Worm (Caenorhabditis elegans) whole organism, L4 larva: ENCODE measurements around the gene ins-20.

Experiments
- R02D3.7 ChIP-seq: fragments of 150-350 bp; sonication (generic microtip); optimal IDR thresholded peaks from 3 replicates; lab custom pipeline; 2014; ENCODE audit warnings: missing biosample characterization, missing genetic modification characterization
- Y105C5A.15 ChIP-seq: fragments of 200-800 bp; sonication (Bioruptor generic); IDR thresholded peaks from 2 replicates; pipeline ENCODE4 v1.3.6; 2022; ENCODE audit warnings: missing genetic modification characterization, missing compliant biosample characterization
- Y5F2A.4 ChIP-seq: fragments of 200-800 bp; sonication (Bioruptor generic); optimal IDR thresholded peaks from 2 replicates; lab custom pipeline; 2018; ENCODE audit warnings: mild to moderate bottlenecking, missing genetic modification characterization, missing compliant biosample characterization
- arid-1 ChIP-seq: fragments of 200-800 bp; sonication (Bioruptor generic); conservative IDR thresholded peaks from 2 replicates; pipeline ENCODE4 v1.3.6; 2022; ENCODE audit warnings: missing genetic modification reagents, missing genetic modification characterization, missing compliant biosample characterization
- attf-4 ChIP-seq: sonication (generic microtip); optimal IDR thresholded peaks from 3 replicates; lab custom pipeline; 2017; ENCODE audit warnings: missing biosample characterization, missing genetic modification characterization
- ceh-44 ChIP-seq: fragments of 200-800 bp; sonication (Bioruptor generic); IDR thresholded peaks from 2 replicates; pipeline ENCODE4 v1.3.6; 2022; ENCODE audit warnings: missing genetic modification reagents, missing genetic modification characterization, missing compliant biosample characterization
- ceh-62 ChIP-seq: sonication (generic microtip); optimal IDR thresholded peaks from 2 replicates; lab custom pipeline; 2017; ENCODE audit warnings: missing biosample characterization, missing genetic modification characterization
- daf-19 ChIP-seq: fragments of 200-800 bp; sonication (Bioruptor generic); conservative IDR thresholded peaks from 2 replicates; pipeline ENCODE4 v1.3.6; 2022; ENCODE audit warnings: missing genetic modification characterization, missing compliant biosample characterization
- dmd-9 ChIP-seq: fragments of 200-800 bp; sonication (Bioruptor generic); IDR thresholded peaks from 2 replicates; pipeline ENCODE4 v1.3.6; 2022; ENCODE audit warnings: missing genetic modification reagents, missing genetic modification characterization, missing compliant biosample characterization
- duxl-1 ChIP-seq: sonication (generic microtip); optimal IDR thresholded peaks from 2 replicates; lab custom pipeline; 2016; ENCODE audit warnings: mild to moderate bottlenecking, missing genetic modification characterization, moderate library complexity, missing compliant biosample characterization; ENCODE audit not compliant: poor library complexity
- dve-1 ChIP-seq: sonication (generic microtip); optimal IDR thresholded peaks from 2 replicates; lab custom pipeline; 2017; ENCODE audit warnings: antibody characterized with exemption, mild to moderate bottlenecking, missing genetic modification characterization, missing compliant biosample characterization; ENCODE audit not compliant: insufficient read depth
- egl-43 ChIP-seq: fragments of 200-800 bp; sonication (Bioruptor generic); IDR thresholded peaks from 2 replicates; pipeline ENCODE4 v1.3.6; 2022; ENCODE audit warnings: missing genetic modification reagents, missing genetic modification characterization, missing compliant biosample characterization
- fkh-10 ChIP-seq: fragments of 150-350 bp; optimal IDR thresholded peaks from 2 replicates; lab custom pipeline; 2014; ENCODE audit warnings: missing biosample characterization, missing genetic modification reagents, missing genetic modification characterization
- hif-1 ChIP-seq, 2 experiments: sonication (generic microtip); optimal IDR thresholded peaks; 2 replicates each; lab custom pipeline; 2016 to 2017; ENCODE audit warnings: missing compliant biosample characterization in 2 of 2, missing genetic modification characterization in 2 of 2, missing genetic modification reagents in 2 of 2, missing genotype in 2 of 2, mild to moderate bottlenecking in 1 of 2
- hmg-1.1 ChIP-seq: fragments of 200-800 bp; sonication (Bioruptor generic); IDR thresholded peaks from 2 replicates; pipeline ENCODE4 v1.3.6; 2022; ENCODE audit warnings: missing genetic modification reagents, missing genetic modification characterization, missing compliant biosample characterization
- jun-1 ChIP-seq: fragments of 150-350 bp; optimal IDR thresholded peaks from 2 replicates; lab custom pipeline; 2014; ENCODE audit warnings: missing biosample characterization, missing genetic modification reagents, missing genetic modification characterization
- lin-15B ChIP-seq: fragments of 150-350 bp; sonication (generic microtip); optimal IDR thresholded peaks from 3 replicates; lab custom pipeline; 2014; ENCODE audit warnings: missing biosample characterization, missing genetic modification characterization
- lin-29 ChIP-seq: fragments of 200-800 bp; sonication (Bioruptor generic); IDR thresholded peaks from 2 replicates; pipeline ENCODE4 v1.3.6; 2022; ENCODE audit warnings: missing genetic modification reagents, missing genetic modification characterization, missing compliant biosample characterization
- lir-3 ChIP-seq: sonication (generic microtip); optimal IDR thresholded peaks from 2 replicates; lab custom pipeline; 2016; ENCODE audit warnings: mild to moderate bottlenecking, missing genetic modification characterization, missing compliant biosample characterization
- madf-5 ChIP-seq, 2 experiments: fragments of 200-800 bp; sonication (Bioruptor generic); IDR thresholded peaks; 2 replicates each; pipeline ENCODE4 v1.3.6; 2022; ENCODE audit warnings: missing compliant biosample characterization in 2 of 2, missing genetic modification characterization in 2 of 2
- mdl-1 ChIP-seq, 2 experiments: fragments of 150-350 bp in 1 of 2; sonication (generic microtip) in 1 of 2; optimal IDR thresholded peaks; 2 replicates each; lab custom pipeline; 2014 to 2017; ENCODE audit warnings: missing biosample characterization in 2 of 2, missing genetic modification characterization in 2 of 2
- mdt-29 ChIP-seq: fragments of 200-800 bp; sonication (Bioruptor generic); IDR thresholded peaks from 2 replicates; pipeline ENCODE4 v1.3.6; 2022; ENCODE audit warnings: missing genetic modification reagents, missing genetic modification characterization, missing compliant biosample characterization
- mep-1 ChIP-seq: fragments of 150-350 bp; sonication (generic microtip); optimal IDR thresholded peaks from 3 replicates; lab custom pipeline; 2014; ENCODE audit warnings: missing biosample characterization, missing genetic modification characterization
- nhr-10 ChIP-seq: fragments of 150-350 bp; optimal IDR thresholded peaks from 2 replicates; lab custom pipeline; 2014; ENCODE audit warnings: missing biosample characterization, missing genetic modification characterization
- nhr-25 ChIP-seq: sonication (generic microtip); optimal IDR thresholded peaks from 2 replicates; lab custom pipeline; 2017; ENCODE audit warnings: missing genetic modification characterization, mild to moderate bottlenecking, missing compliant biosample characterization, antibody characterized with exemption, moderate library complexity, borderline replicate concordance; ENCODE audit not compliant: insufficient read depth
- nhr-28 ChIP-seq: fragments of 150-350 bp; optimal IDR thresholded peaks from 2 replicates; lab custom pipeline; 2014; ENCODE audit warnings: missing biosample characterization, missing genetic modification characterization
- nhr-41 ChIP-seq: fragments of 200-800 bp; sonication (Bioruptor generic); IDR thresholded peaks from 2 replicates; pipeline ENCODE4 v1.3.6; 2022; ENCODE audit warnings: missing genetic modification reagents, missing genetic modification characterization, missing compliant biosample characterization
- nhr-48 ChIP-seq: sonication (generic microtip); optimal IDR thresholded peaks from 2 replicates; lab custom pipeline; 2016; ENCODE audit warnings: mild to moderate bottlenecking, missing genetic modification characterization, missing compliant biosample characterization
- pha-4 ChIP-seq, 2 experiments: fragments of 150-350 bp in 1 of 2; fragments of 200-800 bp in 1 of 2; sonication (Bioruptor generic) in 1 of 2; IDR thresholded peaks in 1 of 2; optimal IDR thresholded peaks in 1 of 2; 2 replicates each; pipeline versions ENCODE4 v1.3.6 to Lab custom; 2014 to 2022; ENCODE audit warnings: missing genetic modification characterization in 2 of 2, missing genetic modification reagents in 2 of 2, missing biosample characterization in 1 of 2, missing compliant biosample characterization in 1 of 2
- saeg-2 ChIP-seq: fragments of 200-800 bp; sonication (Bioruptor generic); IDR thresholded peaks from 2 replicates; pipeline ENCODE4 v1.3.6; 2022; ENCODE audit warnings: missing genetic modification reagents, missing genetic modification characterization, missing compliant biosample characterization
- set-16 ChIP-seq: fragments of 200-800 bp; sonication (Bioruptor generic); IDR thresholded peaks from 2 replicates; pipeline ENCODE4 v1.3.6; 2022; ENCODE audit warnings: missing genetic modification reagents, missing genetic modification characterization, missing compliant biosample characterization
- spr-3 ChIP-seq: fragments of 200-800 bp; sonication (Bioruptor generic); optimal IDR thresholded peaks from 2 replicates; lab custom pipeline; 2018; ENCODE audit warnings: mild to moderate bottlenecking, missing genetic modification characterization, missing compliant biosample characterization
- tra-1 ChIP-seq: fragments of 200-800 bp; sonication (Bioruptor generic); IDR thresholded peaks from 2 replicates; pipeline ENCODE4 v1.3.6; 2022; ENCODE audit warnings: missing genetic modification reagents, missing genetic modification characterization, missing compliant biosample characterization
- unc-130 ChIP-seq: sonication (generic microtip); optimal IDR thresholded peaks from 2 replicates; lab custom pipeline; 2016; ENCODE audit warnings: missing genetic modification reagents, missing genetic modification characterization, missing compliant biosample characterization
- unc-62 ChIP-seq, 3 experiments: fragments of 150-350 bp in 1 of 3; sonication (generic microtip); optimal IDR thresholded peaks in 2 of 3; peaks in 1 of 3; 1 replicate in 1 of 3; 2 replicates in 2 of 3; lab custom pipeline; 2014 to 2017; ENCODE audit warnings: missing biosample characterization in 3 of 3, missing genetic modification characterization in 3 of 3, missing genetic modification reagents in 3 of 3, missing genotype in 1 of 3
- zfp-3 ChIP-seq: fragments of 200-800 bp; sonication (Bioruptor generic); conservative IDR thresholded peaks from 2 replicates; pipeline ENCODE4 v1.3.6; 2022; ENCODE audit warnings: missing genetic modification reagents, missing genetic modification characterization, missing compliant biosample characterization
- ztf-7 ChIP-seq: fragments of 150-350 bp; optimal IDR thresholded peaks from 2 replicates; lab custom pipeline; 2014; ENCODE audit warnings: missing biosample characterization, missing genetic modification characterization

ins-20 gene

DNA sequence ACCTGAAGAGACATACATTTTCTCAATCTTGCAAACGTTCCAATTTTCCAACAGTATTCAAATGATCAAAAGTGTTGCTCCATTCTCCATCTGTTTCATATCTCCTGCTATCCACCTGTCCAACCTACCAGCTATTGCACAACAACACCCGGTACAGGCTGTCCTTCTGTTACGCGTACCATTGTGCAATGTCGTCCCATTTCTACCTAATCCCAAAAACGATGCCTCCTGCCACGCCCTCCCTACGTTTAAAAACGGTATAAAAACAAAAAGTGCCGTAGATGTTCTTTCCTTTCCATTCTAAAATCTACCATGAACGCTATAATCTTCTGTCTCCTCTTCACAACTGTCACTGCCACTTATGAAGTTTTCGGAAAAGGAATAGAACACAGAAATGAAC, 22.4 kb upstream of the ins-20 start, which contains the start of gene ins-2:
Gene ins-2 (plus strand): TSS at position 301 of the 400 bp plus-strand sequence.
- TF ChIP-seq nhr-28 (tag; lab: Kevin White, UChicago) (no peak), Y5F2A.4 (GFP tag; lab: Kevin White, UChicago) (no peak), unc-62 (GFP tag; optimal IDR thresholded peaks at IDR 0.05 in 1 of 2; lab: Kevin White, UChicago) (peak in 1 of 2 experiments; percentile 80), unc-62 (tag; optimal IDR thresholded peaks at IDR 0.05; lab: Kevin White, UChicago) (no peak), ceh-62 (tag; lab: Kevin White, UChicago) (no peak)

DNA sequence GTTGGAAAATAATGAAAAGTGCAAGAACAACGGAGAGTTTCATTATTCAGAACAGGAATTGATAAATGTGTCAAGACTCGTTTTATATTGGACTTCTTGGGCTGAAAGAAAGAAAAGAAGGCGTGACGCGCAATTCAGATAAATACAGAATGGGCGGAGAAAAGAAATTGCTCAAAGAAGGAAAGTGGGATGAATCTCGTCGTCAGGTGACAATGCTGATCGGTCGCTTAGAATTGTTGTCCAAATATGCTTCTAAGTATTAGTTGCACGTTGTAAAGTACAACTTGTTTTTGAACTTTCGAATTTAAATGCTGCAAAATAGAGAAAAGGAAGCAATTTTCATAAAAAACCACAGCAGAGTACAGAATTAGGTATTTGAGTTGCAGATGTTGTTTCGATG, 20.0 kb upstream of the ins-20 start, which contains the start of gene ins-3:
Gene ins-3 (minus strand): TSS at position 101 of the 400 bp plus-strand sequence.
- TF ChIP-seq lir-3 (tag; lab: Kevin White, UChicago) (no peak), duxl-1 (tag; lab: Kevin White, UChicago) (no peak), spr-3 (GFP tag; lab: Kevin White, UChicago) (no peak), nhr-10 (tag; lab: Kevin White, UChicago) (no peak), pha-4 (GFP tag; IDR thresholded peaks at IDR 0.05; lab: Robert Waterston, UW) (no peak), pha-4 (tag; optimal IDR thresholded peaks at IDR 0.05; lab: Kevin White, UChicago) (no peak), nhr-25 (tag; lab: Kevin White, UChicago) (no peak), fkh-10 (GFP tag; lab: Kevin White, UChicago) (no peak), Y5F2A.4 (GFP tag; lab: Kevin White, UChicago) (no peak), nhr-41 (no peak), tra-1 (GFP tag; lab: Robert Waterston, UW) (no peak), lin-15B (tag; lab: Kevin White, UChicago) (no peak), jun-1 (no peak), arid-1 (no peak), ceh-62 (tag; lab: Kevin White, UChicago) (no peak), ceh-44 (GFP tag; lab: Robert Waterston, UW) (no peak), unc-62 (GFP tag; optimal IDR thresholded peaks at IDR 0.05 in 1 of 2; lab: Kevin White, UChicago) (no peak), unc-62 (tag; optimal IDR thresholded peaks at IDR 0.05; lab: Kevin White, UChicago) (no peak)

DNA sequence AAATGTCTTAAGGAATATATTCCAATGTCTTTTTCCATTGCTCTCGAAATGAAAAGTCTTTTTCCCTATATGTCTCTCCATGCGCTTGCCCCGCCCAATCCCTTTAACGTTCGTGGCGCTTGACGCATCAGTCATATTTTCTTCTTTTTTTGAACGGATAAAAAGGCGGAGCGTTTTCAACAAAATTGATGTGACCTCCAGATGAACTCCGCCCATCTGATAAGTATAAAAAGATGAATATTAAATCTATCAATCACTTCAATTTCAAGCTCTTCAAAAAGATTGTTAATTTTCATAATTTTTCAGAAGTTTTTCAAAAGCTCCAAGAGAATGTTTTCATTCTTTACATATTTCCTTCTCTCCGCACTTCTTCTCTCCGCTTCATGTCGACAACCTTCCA, 14.6 kb upstream of the ins-20 start, which contains the start of gene ins-4:
Gene ins-4 (plus strand): TSS at position 301 of the 400 bp plus-strand sequence.
- no peak for TF ChIP-seq unc-130 (GFP tag; lab: Kevin White, UChicago)
- TF ChIP-seq R02D3.7 = no peak
- TF ChIP-seq mdl-1 (tag; optimal IDR thresholded peaks at IDR 0.05; lab: Kevin White, UChicago) = no peak
- no peak for TF ChIP-seq ceh-44 (GFP tag; lab: Robert Waterston, UW)
- TF ChIP-seq Y5F2A.4 (GFP tag; lab: Kevin White, UChicago) = no peak
- TF ChIP-seq madf-5 (GFP tag; IDR thresholded peaks at IDR 0.05; lab: Robert Waterston, UW) = no peak
- no peak for TF ChIP-seq nhr-28 (tag; lab: Kevin White, UChicago)
- no peak for TF ChIP-seq hmg-1.1 (GFP tag; lab: Robert Waterston, UW)
- TF ChIP-seq set-16 = no peak
- TF ChIP-seq lin-29 = no peak
- TF ChIP-seq attf-4 (tag; lab: Kevin White, UChicago) = no peak
- no peak for TF ChIP-seq mep-1 (tag; lab: Kevin White, UChicago)
- TF ChIP-seq dmd-9 (GFP tag; lab: Robert Waterston, UW) = no peak
- TF ChIP-seq ztf-7 = no peak
- no peak for TF ChIP-seq daf-19 (GFP tag; lab: Robert Waterston, UW)
- no peak for TF ChIP-seq saeg-2 (GFP tag; lab: Robert Waterston, UW)
- TF ChIP-seq dve-1 (tag; lab: Kevin White, UChicago) = no peak
- TF ChIP-seq pha-4 (GFP tag; IDR thresholded peaks at IDR 0.05; lab: Robert Waterston, UW) = no peak
- no peak for TF ChIP-seq pha-4 (tag; optimal IDR thresholded peaks at IDR 0.05; lab: Kevin White, UChicago)
- TF ChIP-seq hif-1 (tag; optimal IDR thresholded peaks at IDR 0.05; lab: Kevin White, UChicago) = no peak

- no peak for TF ChIP-seq zfp-3 (GFP tag; lab: Robert Waterston, UW)
- TF ChIP-seq mdl-1 (tag; optimal IDR thresholded peaks at IDR 0.05; lab: Kevin White, UChicago) = no peak
- no peak for TF ChIP-seq mdt-29 (GFP tag; lab: Robert Waterston, UW)
- no peak for TF ChIP-seq attf-4 (tag; lab: Kevin White, UChicago)
- no peak for TF ChIP-seq dmd-9 (GFP tag; lab: Robert Waterston, UW)
- TF ChIP-seq nhr-48 (tag; lab: Kevin White, UChicago) = no peak
- no peak for TF ChIP-seq egl-43
- TF ChIP-seq Y105C5A.15 (GFP tag; lab: Robert Waterston, UW) = no peak
- TF ChIP-seq, all 104 proteins: peak for 0
Observed at ce11 chrII:5997257-5997656, 13.4 kb upstream of the ins-20 start, which contains the start of gene ins-5. Gene ins-5 (plus strand): TSS chrII:5997557.
